Worm (Caenorhabditis elegans) whole organism, L2 larva: ENCODE measurements around the gene BE0003N10.1.

Experiments used
- C34F6.9 ChIP-seq: fragments of 150-350 bp; optimal IDR thresholded peaks from 2 replicates; lab custom pipeline; 2014; ENCODE audit warnings: missing biosample characterization, missing genetic modification characterization
- aly-2 ChIP-seq: fragments of 150-350 bp; optimal IDR thresholded peaks from 2 replicates; lab custom pipeline; 2014; ENCODE audit warnings: missing biosample characterization, missing genetic modification characterization
- ama-1 ChIP-seq: fragments of 150-350 bp; optimal IDR thresholded peaks from 2 replicates; lab custom pipeline; 2018; ENCODE audit warnings: inconsistent platforms
- elt-3 ChIP-seq: sonication (generic microtip); optimal IDR thresholded peaks from 2 replicates; lab custom pipeline; 2017; ENCODE audit warnings: missing biosample characterization, missing genetic modification characterization
- fos-1 ChIP-seq: fragments of 150-350 bp; optimal IDR thresholded peaks from 2 replicates; lab custom pipeline; 2014; ENCODE audit warnings: missing biosample characterization, missing genetic modification characterization
- lin-39 ChIP-seq: fragments of 150-350 bp; optimal IDR thresholded peaks from 2 replicates; lab custom pipeline; 2014; ENCODE audit warnings: missing biosample characterization, missing genetic modification reagents, missing genetic modification characterization
- nhr-10 ChIP-seq: sonication (generic microtip); optimal IDR thresholded peaks from 2 replicates; lab custom pipeline; 2017; ENCODE audit warnings: missing biosample characterization, missing genetic modification characterization
- nhr-11 ChIP-seq: fragments of 150-350 bp; optimal IDR thresholded peaks from 2 replicates; lab custom pipeline; 2014; ENCODE audit warnings: missing biosample characterization, missing genetic modification characterization
- nhr-129 ChIP-seq: fragments of 150-350 bp; optimal IDR thresholded peaks from 2 replicates; lab custom pipeline; 2014; ENCODE audit warnings: missing biosample characterization, missing genetic modification characterization
- nhr-237 ChIP-seq: fragments of 150-350 bp; optimal IDR thresholded peaks from 2 replicates; lab custom pipeline; 2014; ENCODE audit warnings: missing biosample characterization, missing genetic modification characterization
- nhr-25 ChIP-seq: fragments of 150-350 bp; sonication (generic microtip); optimal IDR thresholded peaks from 3 replicates; lab custom pipeline; 2014; ENCODE audit warnings: missing biosample characterization, missing genetic modification characterization
- ztf-11 ChIP-seq: sonication (generic microtip); optimal IDR thresholded peaks from 2 replicates; lab custom pipeline; 2017; ENCODE audit warnings: missing biosample characterization, missing genetic modification characterization

ce11 chrIII:1080536-1080935 lies 43.2 kb downstream of the BE0003N10.1 start, which contains the start of the genes rab-18 and kbp-4:
- TF ChIP-seq nhr-10 (peak; percentile 32), fos-1 (tag; lab: Kevin White, UChicago) (peak; percentile 92), lin-39 (tag; lab: Kevin White, UChicago) (no peak), nhr-25 (tag; lab: Kevin White, UChicago) (peak; percentile 92), nhr-237 (tag; lab: Kevin White, UChicago) (peak; percentile 66), aly-2 (tag; lab: Kevin White, UChicago) (no peak), C34F6.9 (tag; lab: Kevin White, UChicago) (peak; percentile 99), nhr-11 (tag; lab: Kevin White, UChicago) (no peak), nhr-129 (tag; lab: Kevin White, UChicago) (peak; percentile 91), ama-1 (lab: Kevin White, UChicago) (peak; percentile 77), ztf-11 (tag; lab: Kevin White, UChicago) (no peak), elt-3 (no peak)
